Worm (Caenorhabditis elegans): ENCODE data around the gene sec-31.

ce11 chrIV:11336180-11336579 lies 35.4 kb downstream of the sec-31 start:
- no peak for TF ChIP-seq lin-13 (tag; optimal IDR thresholded peaks at IDR 0.05)
- no peak for TF ChIP-seq snpc-4 (tag; optimal IDR thresholded peaks at IDR 0.05)
- TF ChIP-seq pha-4 (tag; optimal IDR thresholded peaks at IDR 0.05), result no peak
- TF ChIP-seq sptf-1 (tag; optimal IDR thresholded peaks at IDR 0.05), result no peak

Data from whole organism, mixed stage, embryonic.